Worm (Caenorhabditis elegans): ENCODE measurements around the gene sas-1.
A peak's percentile ranks its signal among the peaks of the same experiment; 100 is the strongest.

Gene sas-1

ce11 chrIII:12665500-12665907, 33.8 kb upstream of the sas-1 start:
- peak; percentile 45 for TF ChIP-seq nhr-25 (tag; optimal IDR thresholded peaks at IDR 0.05)
- TF ChIP-seq nfya-1 (tag; optimal IDR thresholded peaks at IDR 0.05; ENCODE audit: insufficient read depth): peak; percentile 25
- peak; percentile 40 for TF ChIP-seq pha-4 (tag; optimal IDR thresholded peaks at IDR 0.05)
- peak; percentile 44 for TF ChIP-seq nhr-23 (tag; optimal IDR thresholded peaks at IDR 0.05)
- TF ChIP-seq lin-15B (tag; optimal IDR thresholded peaks at IDR 0.05): peak; percentile 23

ce11 chrIII:12668821-12669220, 30.5 kb upstream of the sas-1 start:
- TF ChIP-seq hmg-11 (tag; optimal IDR thresholded peaks at IDR 0.05): no peak
- TF ChIP-seq nhr-67 (tag; optimal IDR thresholded peaks at IDR 0.05): no peak
- TF ChIP-seq nhr-77 (tag; optimal IDR thresholded peaks at IDR 0.05): no peak

- TF ChIP-seq nfya-1 (tag; optimal IDR thresholded peaks at IDR 0.05; ENCODE audit: insufficient read depth) (peak; percentile 62), egl-27 (tag; optimal IDR thresholded peaks at IDR 0.05) (no peak), lin-15B (tag; optimal IDR thresholded peaks at IDR 0.05) (peak; percentile 61), hmg-11 (tag; optimal IDR thresholded peaks at IDR 0.05) (peak; percentile 61), pha-4 (tag; optimal IDR thresholded peaks at IDR 0.05) (peak; percentile 52)
Observed at ce11 chrIII:12673382-12673970, 25.8 kb upstream of the sas-1 start, which contains the start of the genes taf-7.2 and elpc-2. Gene taf-7.2 (minus strand): TSS chrIII:12673423. Gene elpc-2 (plus strand): TSS chrIII:12673677.

- peak; percentile 86 for TF ChIP-seq nfya-1 (tag; optimal IDR thresholded peaks at IDR 0.05; ENCODE audit: insufficient read depth)
- no peak for TF ChIP-seq tbx-2 (tag; optimal IDR thresholded peaks at IDR 0.05)
Observed at ce11 chrIII:12680266-12680665, 19.0 kb upstream of the sas-1 start.

DNA sequence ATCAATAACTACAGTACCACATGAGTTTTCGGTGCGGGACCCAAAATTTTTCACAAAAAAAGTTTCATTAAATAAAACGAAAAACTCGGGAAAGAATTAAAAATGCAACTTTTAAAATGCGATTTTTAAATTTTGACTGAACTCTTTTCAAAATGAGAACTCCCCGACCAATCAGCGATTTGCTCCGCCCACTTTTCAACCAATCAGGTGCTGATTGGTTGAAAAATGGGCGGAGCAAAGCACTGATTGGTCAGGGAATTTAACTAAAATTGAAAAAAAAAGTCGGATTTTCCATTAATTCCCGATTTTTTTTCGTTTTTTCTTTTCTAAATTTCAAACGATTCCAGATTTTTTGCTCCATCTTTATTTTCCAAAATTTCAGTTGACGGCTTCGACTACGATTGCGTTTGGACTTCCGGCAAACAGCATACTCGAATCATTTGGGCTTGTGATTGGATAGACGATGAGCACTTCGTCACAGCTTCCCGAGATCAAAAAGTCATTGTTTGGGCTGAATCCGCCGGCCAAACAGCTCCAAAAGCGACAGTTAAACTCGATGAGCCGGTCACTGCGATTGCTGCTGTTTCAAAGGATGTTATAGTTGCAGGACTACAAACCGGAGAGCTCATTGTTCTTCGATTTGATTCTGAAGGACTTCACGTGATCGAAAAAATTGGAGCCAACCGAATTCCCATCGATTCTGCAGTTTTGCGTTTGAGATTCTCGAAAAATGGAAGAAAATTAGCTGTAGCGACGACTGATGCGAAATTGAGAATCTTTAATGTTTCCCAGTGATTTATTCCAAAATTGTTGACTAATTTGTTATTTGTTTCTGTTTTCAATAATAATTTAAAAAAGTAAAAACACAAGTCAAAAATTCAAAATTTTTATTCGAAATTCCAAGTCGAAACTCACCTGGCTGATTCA, 13.7 kb upstream of the sas-1 start:
- peak; percentile 98 for TF ChIP-seq nfya-1 (tag; optimal IDR thresholded peaks at IDR 0.05; ENCODE audit: insufficient read depth)
- peak; percentile 41 for TF ChIP-seq ama-1 (optimal IDR thresholded peaks at IDR 0.05)
- TF ChIP-seq skn-1 (tag; optimal IDR thresholded peaks at IDR 0.05): no peak
- no peak for TF ChIP-seq nhr-43 (tag; optimal IDR thresholded peaks at IDR 0.05; ENCODE audit: poor library complexity, severe bottlenecking)

DNA sequence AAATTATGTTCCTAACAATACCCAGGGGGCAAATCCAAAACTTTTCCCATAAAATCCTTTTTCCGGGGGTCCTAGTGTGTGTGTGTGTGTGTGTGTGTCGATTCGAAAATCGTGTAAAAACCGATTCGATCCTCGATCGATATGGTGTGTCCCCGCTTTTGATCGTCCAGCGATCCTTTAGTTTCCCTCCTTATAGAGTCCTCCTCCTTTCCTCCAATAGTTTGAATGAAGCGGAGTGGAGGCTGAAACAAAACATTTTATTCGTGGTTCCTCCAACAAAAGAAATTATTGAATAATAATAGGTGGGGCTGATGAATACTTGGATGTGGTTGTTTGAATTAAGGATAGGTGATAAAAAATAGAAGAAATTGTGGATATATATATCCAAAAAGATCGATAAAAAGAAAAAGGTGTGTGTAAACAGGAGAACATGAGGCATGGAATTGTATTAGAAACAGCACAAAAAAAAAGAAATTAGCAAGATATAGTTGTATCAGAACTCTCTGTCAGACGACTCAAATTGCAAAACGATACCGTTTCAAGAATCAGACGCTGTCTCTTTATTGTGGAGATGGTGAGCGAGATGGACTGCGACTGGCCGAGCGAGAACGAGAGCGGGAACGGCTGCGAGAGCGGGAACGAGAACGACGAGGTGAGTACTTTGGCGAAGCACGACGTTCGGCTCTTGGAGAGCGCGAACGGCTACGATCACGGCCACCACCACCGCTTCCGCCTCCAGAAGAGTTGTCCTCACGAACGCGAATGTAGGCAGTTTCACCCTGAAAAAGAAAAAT, 12.6 kb upstream of the sas-1 start:
- TF ChIP-seq nhr-12 (tag; optimal IDR thresholded peaks at IDR 0.05) (no peak), eor-1 (tag; optimal IDR thresholded peaks at IDR 0.05) (no peak), nhr-237 (tag; optimal IDR thresholded peaks at IDR 0.05) (no peak)

ce11 chrIII:12687382-12687781, 11.9 kb upstream of the sas-1 start:
- TF ChIP-seq elt-3 (tag; optimal IDR thresholded peaks at IDR 0.05) (no peak), elt-1 (tag; optimal IDR thresholded peaks at IDR 0.05) (no peak), ceh-82 (tag; optimal IDR thresholded peaks at IDR 0.05) (no peak), ztf-4 (tag; optimal IDR thresholded peaks at IDR 0.05) (no peak)

ce11 chrIII:12687872-12688375, 11.4 kb upstream of the sas-1 start, which contains the start of the genes rsp-3 and spin-4:
Gene rsp-3 (minus strand): TSS chrIII:12687922.
Gene spin-4 (plus strand): TSS chrIII:12688318.
- TF ChIP-seq lsy-12 (tag; optimal IDR thresholded peaks at IDR 0.05): no peak
- TF ChIP-seq R02D3.7 (tag; optimal IDR thresholded peaks at IDR 0.05): peak; percentile 25
- peak; percentile 74 for TF ChIP-seq nhr-25 (tag; optimal IDR thresholded peaks at IDR 0.05)
- TF ChIP-seq mml-1 (tag; optimal IDR thresholded peaks at IDR 0.05): no peak
- peak; percentile 64 for TF ChIP-seq skn-1 (tag; optimal IDR thresholded peaks at IDR 0.05)
- TF ChIP-seq nhr-76 (tag; optimal IDR thresholded peaks at IDR 0.05): no peak
- TF ChIP-seq mdl-1 (tag; optimal IDR thresholded peaks at IDR 0.05): no peak
- peak; percentile 97 for TF ChIP-seq lin-15B (tag; optimal IDR thresholded peaks at IDR 0.05)
- TF ChIP-seq jun-1 (tag; optimal IDR thresholded peaks at IDR 0.05): no peak
- TF ChIP-seq ceh-16 (tag; optimal IDR thresholded peaks at IDR 0.05): no peak
- no peak for TF ChIP-seq zag-1 (tag; optimal IDR thresholded peaks at IDR 0.05)
- TF ChIP-seq elt-3 (tag; optimal IDR thresholded peaks at IDR 0.05): no peak
- TF ChIP-seq ztf-11 (tag; optimal IDR thresholded peaks at IDR 0.05): no peak
- no peak for TF ChIP-seq fkh-10 (GFP tag; optimal IDR thresholded peaks at IDR 0.05)
- TF ChIP-seq pqm-1 (tag; optimal IDR thresholded peaks at IDR 0.05): no peak
- no peak for TF ChIP-seq sea-2 (GFP tag; optimal IDR thresholded peaks at IDR 0.05)
- TF ChIP-seq pha-4 (tag; optimal IDR thresholded peaks at IDR 0.05): peak; percentile 94
- no peak for TF ChIP-seq unc-62 (GFP tag; optimal IDR thresholded peaks at IDR 0.05)
- no peak for TF ChIP-seq unc-39 (tag; optimal IDR thresholded peaks at IDR 0.05)
- no peak for TF ChIP-seq nhr-237 (tag; optimal IDR thresholded peaks at IDR 0.05)
- no peak for TF ChIP-seq nhr-77 (tag; optimal IDR thresholded peaks at IDR 0.05)

All from whole organism, L3 larva.